Worm (Caenorhabditis elegans) whole organism, mixed stage, embryonic: Measurements from ENCODE around the gene nhr-21.
A peak's percentile ranks its signal among the peaks of the same experiment; 100 is the strongest.

Experiments used
- M03D4.4 ChIP-seq: sonication (generic microtip); optimal IDR thresholded peaks from 2 replicates; lab custom pipeline; 2017; ENCODE audit warnings: mild to moderate bottlenecking, missing genetic modification characterization, missing compliant biosample characterization
- blmp-1 ChIP-seq: fragments of 150-350 bp; optimal IDR thresholded peaks from 2 replicates; lab custom pipeline; 2014; ENCODE audit warnings: missing biosample characterization, missing genetic modification characterization
- ceh-39 ChIP-seq: fragments of 150-350 bp; optimal IDR thresholded peaks from 2 replicates; lab custom pipeline; 2014; ENCODE audit warnings: missing biosample characterization, missing genetic modification characterization
- ceh-43 ChIP-seq: fragments of 200-800 bp; sonication (Bioruptor generic); optimal IDR thresholded peaks from 2 replicates; lab custom pipeline; 2018; ENCODE audit warnings: mild to moderate bottlenecking, missing genetic modification characterization, moderate library complexity, missing compliant biosample characterization
- ceh-83 ChIP-seq: fragments of 200-800 bp; sonication (Bioruptor generic); optimal IDR thresholded peaks from 2 replicates; lab custom pipeline; 2018; ENCODE audit warnings: mild to moderate bottlenecking, missing genetic modification characterization, missing compliant biosample characterization
- ces-1 ChIP-seq: fragments of 150-350 bp; optimal IDR thresholded peaks from 2 replicates; lab custom pipeline; 2014; ENCODE audit warnings: missing biosample characterization, missing genetic modification reagents, missing genetic modification characterization
- cnd-1 ChIP-seq: fragments of 200-800 bp; sonication (Bioruptor generic); optimal IDR thresholded peaks from 2 replicates; lab custom pipeline; 2018; ENCODE audit warnings: mild to moderate bottlenecking, missing genetic modification characterization, missing compliant biosample characterization
- drap-1 ChIP-seq: fragments of 200-800 bp; sonication (Bioruptor generic); optimal IDR thresholded peaks from 3 replicates; lab custom pipeline; 2018; ENCODE audit warnings: mild to moderate bottlenecking, missing genetic modification characterization, missing compliant biosample characterization
- elt-1 ChIP-seq: sonication (generic microtip); optimal IDR thresholded peaks from 2 replicates; lab custom pipeline; 2017; ENCODE audit warnings: missing genetic modification characterization, mild to moderate bottlenecking, missing compliant biosample characterization, antibody characterized with exemption, moderate library complexity, borderline replicate concordance; ENCODE audit not compliant: insufficient read depth
- flh-1 ChIP-seq: fragments of 200-800 bp; sonication (Bioruptor generic); optimal IDR thresholded peaks from 2 replicates; lab custom pipeline; 2018; ENCODE audit warnings: mild to moderate bottlenecking, missing genetic modification characterization, moderate library complexity, missing compliant biosample characterization
- ham-2 ChIP-seq: fragments of 200-800 bp; sonication (Bioruptor generic); optimal IDR thresholded peaks from 2 replicates; lab custom pipeline; 2018; ENCODE audit warnings: mild to moderate bottlenecking, missing genetic modification characterization, missing compliant biosample characterization
- hlh-1 ChIP-seq: fragments of 150-350 bp; optimal IDR thresholded peaks from 2 replicates; lab custom pipeline; 2014; ENCODE audit warnings: missing biosample characterization, missing genetic modification reagents, missing genetic modification characterization
- lin-13 ChIP-seq: fragments of 150-350 bp; optimal IDR thresholded peaks from 2 replicates; lab custom pipeline; 2014; ENCODE audit warnings: missing biosample characterization, missing genetic modification characterization
- lin-32 ChIP-seq: fragments of 200-800 bp; sonication (Bioruptor generic); optimal IDR thresholded peaks from 2 replicates; lab custom pipeline; 2018; ENCODE audit warnings: mild to moderate bottlenecking, missing genetic modification characterization, missing compliant biosample characterization
- lsy-2 ChIP-seq: fragments of 150-350 bp; optimal IDR thresholded peaks from 2 replicates; lab custom pipeline; 2014; ENCODE audit warnings: missing biosample characterization, missing genetic modification characterization
- mab-5 ChIP-seq: fragments of 150-350 bp; optimal IDR thresholded peaks from 2 replicates; lab custom pipeline; 2014; ENCODE audit warnings: missing biosample characterization, missing genetic modification characterization
- mep-1 ChIP-seq: fragments of 150-350 bp; optimal IDR thresholded peaks from 2 replicates; lab custom pipeline; 2017; ENCODE audit warnings: missing biosample characterization, missing genetic modification reagents, missing genetic modification characterization, inconsistent platforms
- mls-2 ChIP-seq: sonication (generic microtip); optimal IDR thresholded peaks from 2 replicates; lab custom pipeline; 2016; ENCODE audit warnings: mild to moderate bottlenecking, missing genetic modification characterization, moderate library complexity, missing compliant biosample characterization
- nhr-12 ChIP-seq: fragments of 150-350 bp; optimal IDR thresholded peaks from 2 replicates; lab custom pipeline; 2014; ENCODE audit warnings: missing biosample characterization, missing genetic modification characterization
- nhr-2 ChIP-seq: fragments of 150-350 bp; optimal IDR thresholded peaks from 2 replicates; lab custom pipeline; 2014; ENCODE audit warnings: missing biosample characterization, missing genetic modification characterization
- nhr-237 ChIP-seq: fragments of 150-350 bp; optimal IDR thresholded peaks from 2 replicates; lab custom pipeline; 2014; ENCODE audit warnings: missing biosample characterization, missing genetic modification characterization
- nhr-28 ChIP-seq: fragments of 150-350 bp; optimal IDR thresholded peaks from 2 replicates; lab custom pipeline; 2014; ENCODE audit warnings: missing biosample characterization, missing genetic modification characterization
- sem-2 ChIP-seq: fragments of 200-800 bp; sonication (Bioruptor generic); optimal IDR thresholded peaks from 2 replicates; lab custom pipeline; 2018; ENCODE audit warnings: mild to moderate bottlenecking, missing genetic modification characterization, missing compliant biosample characterization
- sptf-1 ChIP-seq: sonication (generic microtip); optimal IDR thresholded peaks from 2 replicates; lab custom pipeline; 2017; ENCODE audit warnings: mild to moderate bottlenecking, missing genetic modification characterization, moderate library complexity, missing compliant biosample characterization
- unc-39 ChIP-seq: fragments of 150-350 bp; optimal IDR thresholded peaks from 2 replicates; lab custom pipeline; 2014; ENCODE audit warnings: missing biosample characterization, missing genetic modification characterization
- unc-62 ChIP-seq: fragments of 150-350 bp; optimal IDR thresholded peaks from 2 replicates; lab custom pipeline; 2014; ENCODE audit warnings: missing biosample characterization, missing genetic modification reagents, missing genetic modification characterization
- zip-8 ChIP-seq: fragments of 150-350 bp; optimal IDR thresholded peaks from 2 replicates; lab custom pipeline; 2014; ENCODE audit warnings: missing biosample characterization, missing genetic modification characterization
- ztf-11 ChIP-seq: fragments of 150-350 bp; optimal IDR thresholded peaks from 2 replicates; lab custom pipeline; 2014; ENCODE audit warnings: missing biosample characterization, missing genetic modification characterization

nhr-21 gene

ce11 chrII:7393393-7393792, 54.4 kb downstream of the nhr-21 start:
- TF ChIP-seq lsy-2 (tag; lab: Kevin White, UChicago) (no peak), flh-1 (GFP tag; lab: Kevin White, UChicago) (no peak), ceh-43 (GFP tag; lab: Kevin White, UChicago) (no peak), ceh-83 (GFP tag; lab: Kevin White, UChicago) (no peak), nhr-12 (tag; lab: Kevin White, UChicago) (no peak), ces-1 (GFP tag; lab: Kevin White, UChicago) (no peak), cnd-1 (no peak), mls-2 (tag; lab: Kevin White, UChicago) (no peak)

ce11 chrII:7393922-7394689, 55.1 kb downstream of the nhr-21 start:
- TF ChIP-seq flh-1 (GFP tag; lab: Kevin White, UChicago) (no peak), nhr-237 (no peak), sem-2 (GFP tag; lab: Kevin White, UChicago) (no peak), drap-1 (no peak)

- TF ChIP-seq sem-2 (GFP tag; lab: Kevin White, UChicago) = no peak
- TF ChIP-seq, all 35 proteins: peak for 0
These were observed 55.6 kb downstream of the nhr-21 start, which contains the start of gene bath-44 for ce11 chrII:7394690-7395054. Gene bath-44 (plus strand): TSS chrII:7394955.

- TF ChIP-seq unc-62 (GFP tag; lab: Kevin White, UChicago) (no peak), elt-1 (tag; lab: Kevin White, UChicago) (no peak), lin-13 (tag; lab: Kevin White, UChicago) (no peak), ces-1 (GFP tag; lab: Kevin White, UChicago) (no peak), mab-5 (no peak), mep-1 (tag; lab: Kevin White, UChicago) (no peak), ham-2 (GFP tag; lab: Kevin White, UChicago) (no peak), ceh-83 (GFP tag; lab: Kevin White, UChicago) (no peak), nhr-2 (tag; lab: Kevin White, UChicago) (no peak), ceh-43 (GFP tag; lab: Kevin White, UChicago) (no peak), mls-2 (tag; lab: Kevin White, UChicago) (no peak), M03D4.4 (tag; lab: Kevin White, UChicago) (no peak), unc-39 (tag; lab: Kevin White, UChicago) (no peak), nhr-237 (no peak), lin-32 (GFP tag; lab: Kevin White, UChicago) (no peak), hlh-1 (tag; lab: Kevin White, UChicago) (no peak), blmp-1 (tag; lab: Kevin White, UChicago) (no peak), ceh-39 (tag; lab: Kevin White, UChicago) (no peak)
These were observed 57.1 kb downstream of the nhr-21 start for ce11 chrII:7396081-7396480.

ce11 chrII:7397273-7397840, 58.3 kb downstream of the nhr-21 start:
- TF ChIP-seq elt-1 (tag; lab: Kevin White, UChicago) (peak; percentile 81), zip-8 (tag; lab: Kevin White, UChicago) (no peak)

- TF ChIP-seq unc-39 (tag; lab: Kevin White, UChicago) (no peak), ztf-11 (tag; lab: Kevin White, UChicago) (no peak), mep-1 (tag; lab: Kevin White, UChicago) (no peak), M03D4.4 (tag; lab: Kevin White, UChicago) (no peak), elt-1 (tag; lab: Kevin White, UChicago) (no peak), nhr-28 (no peak), hlh-1 (tag; lab: Kevin White, UChicago) (no peak), mab-5 (no peak), ceh-83 (GFP tag; lab: Kevin White, UChicago) (no peak), sem-2 (GFP tag; lab: Kevin White, UChicago) (no peak), nhr-12 (tag; lab: Kevin White, UChicago) (no peak), nhr-2 (tag; lab: Kevin White, UChicago) (no peak), unc-62 (GFP tag; lab: Kevin White, UChicago) (no peak), sptf-1 (tag; lab: Kevin White, UChicago) (no peak), lin-32 (GFP tag; lab: Kevin White, UChicago) (no peak), mls-2 (tag; lab: Kevin White, UChicago) (no peak), ceh-39 (tag; lab: Kevin White, UChicago) (no peak), ham-2 (GFP tag; lab: Kevin White, UChicago) (no peak)
These were observed 59.7 kb downstream of the nhr-21 start, which contains the start of gene C07D10.1 for ce11 chrII:7398712-7399111. Gene C07D10.1 (plus strand): TSS chrII:7399012.
